Fruit fly (Drosophila melanogaster) whole organism, embryonic: ENCODE measurements around the gene Fie.

Source experiments
- Abd-B ChIP-seq: fragments of 200-800 bp; sonication (Bioruptor generic); optimal IDR thresholded peaks from 2 replicates; lab custom pipeline; 2018; ENCODE audit warnings: missing biosample characterization, mild to moderate bottlenecking, missing genetic modification characterization, moderate library complexity
- Atf-2 ChIP-seq: fragments of 200-800 bp; sonication (Bioruptor generic); optimal IDR thresholded peaks from 2 replicates; lab custom pipeline; 2016; ENCODE audit warnings: missing biosample characterization, missing genetic modification characterization
- CG1233 ChIP-seq: fragments of 200-800 bp; sonication (Bioruptor generic); optimal IDR thresholded peaks from 4 replicates; lab custom pipeline; 2018; ENCODE audit warnings: missing biosample characterization, mild to moderate bottlenecking, missing genetic modification characterization
- CG12391 ChIP-seq: fragments of 200-800 bp; sonication (Bioruptor generic); optimal IDR thresholded peaks from 3 replicates; lab custom pipeline; 2018; ENCODE audit warnings: missing biosample characterization, mild to moderate bottlenecking, missing genetic modification characterization, moderate library complexity
- CG12744 ChIP-seq: fragments of 200-800 bp; sonication (Bioruptor generic); optimal IDR thresholded peaks from 2 replicates; lab custom pipeline; 2016; ENCODE audit warnings: missing biosample characterization, missing genetic modification characterization
- CG13123 ChIP-seq: fragments of 200-800 bp; sonication (Bioruptor generic); optimal IDR thresholded peaks from 2 replicates; lab custom pipeline; 2016; ENCODE audit warnings: missing biosample characterization, missing genetic modification characterization
- CG16813 ChIP-seq: fragments of 200-800 bp; sonication (Bioruptor generic); IDR thresholded peaks from 3 replicates; pipeline ENCODE4 v1.3.6; 2022; ENCODE audit warnings: missing biosample characterization, missing genetic modification characterization; ENCODE audit not compliant: partially characterized antibody
- CG18262 ChIP-seq: fragments of 200-800 bp; optimal IDR thresholded peaks from 3 replicates; lab custom pipeline; 2019; ENCODE audit warnings: missing biosample characterization, mild to moderate bottlenecking, missing genetic modification characterization, moderate library complexity
- CG1832 ChIP-seq: fragments of 200-800 bp; sonication (Bioruptor generic); optimal IDR thresholded peaks from 2 replicates; lab custom pipeline; 2017; ENCODE audit warnings: missing biosample characterization, mild to moderate bottlenecking, missing genetic modification characterization, inconsistent platforms
- CG2199 ChIP-seq: fragments of 200-800 bp; sonication (Bioruptor generic); IDR thresholded peaks from 3 replicates; pipeline ENCODE4 v1.3.6; 2022; ENCODE audit warnings: missing biosample characterization, missing genetic modification characterization
- CG3407 ChIP-seq: fragments of 200-800 bp; sonication (Bioruptor generic); optimal IDR thresholded peaks from 2 replicates; lab custom pipeline; 2018; ENCODE audit warnings: missing biosample characterization, mild to moderate bottlenecking, missing genetic modification characterization
- CG4424 ChIP-seq: fragments of 200-800 bp; sonication (Bioruptor generic); optimal IDR thresholded peaks from 3 replicates; lab custom pipeline; 2016; ENCODE audit warnings: missing biosample characterization, missing genetic modification characterization
- CG8290 ChIP-seq, 3 experiments: fragments of 200-800 bp; sonication (Bioruptor generic); optimal IDR thresholded peaks; 2 replicates each; lab custom pipeline; 2016 to 2019; ENCODE audit warnings: missing biosample characterization in 3 of 3, missing genetic modification characterization in 3 of 3, mild to moderate bottlenecking in 2 of 3, moderate library complexity in 1 of 3
- CG9609 ChIP-seq: fragments of 200-800 bp; sonication (Bioruptor generic); optimal IDR thresholded peaks from 3 replicates; lab custom pipeline; 2016; ENCODE audit warnings: missing biosample characterization, missing genetic modification characterization
- CoRest ChIP-seq: fragments of 200-800 bp; sonication (Bioruptor generic); optimal IDR thresholded peaks from 3 replicates; lab custom pipeline; 2018; ENCODE audit warnings: missing biosample characterization, mild to moderate bottlenecking, missing genetic modification characterization, moderate library complexity
- Deaf1 ChIP-seq: fragments of 200-800 bp; optimal IDR thresholded peaks from 3 replicates; lab custom pipeline; 2019; ENCODE audit warnings: missing biosample characterization, mild to moderate bottlenecking, missing genetic modification characterization, moderate library complexity
- Dref ChIP-seq: fragments of 200-800 bp; sonication (Bioruptor generic); IDR thresholded peaks from 2 replicates; pipeline ENCODE4 v1.3.6; 2022; ENCODE audit warnings: missing biosample characterization, missing genetic modification characterization
- Ets65A ChIP-seq: fragments of 200-800 bp; sonication (Bioruptor generic); peaks from one replicate; lab custom pipeline; 2016; ENCODE audit warnings: missing biosample characterization, missing genetic modification characterization
- Hmr ChIP-seq: fragments of 200-800 bp; sonication (Bioruptor generic); optimal IDR thresholded peaks from 3 replicates; lab custom pipeline; 2017; ENCODE audit warnings: mild to moderate bottlenecking, missing biosample characterization, missing genetic modification reagents, missing genetic modification characterization
- Jarid2 ChIP-seq: fragments of 200-800 bp; sonication (Bioruptor generic); optimal IDR thresholded peaks from 3 replicates; lab custom pipeline; 2017; ENCODE audit warnings: mild to moderate bottlenecking, missing biosample characterization, missing genetic modification reagents, missing genetic modification characterization
- Med ChIP-seq: fragments of 200-800 bp; sonication (Bioruptor generic); peaks from one replicate; lab custom pipeline; 2016; ENCODE audit warnings: missing biosample characterization, missing genetic modification characterization, mild to moderate bottlenecking, inconsistent platforms, moderate library complexity
- Mes4 ChIP-seq: fragments of 200-800 bp; sonication (Bioruptor generic); optimal IDR thresholded peaks from 2 replicates; lab custom pipeline; 2016; ENCODE audit warnings: missing biosample characterization, missing genetic modification characterization
- Nf-YB ChIP-seq: fragments of 200-800 bp; sonication (Bioruptor generic); optimal IDR thresholded peaks from 3 replicates; lab custom pipeline; 2019; ENCODE audit warnings: missing biosample characterization, mild to moderate bottlenecking, missing genetic modification characterization, moderate library complexity
- Pdp1 ChIP-seq, 2 experiments: fragments of 200-800 bp; sonication (Bioruptor generic); optimal IDR thresholded peaks; 3 replicates each; lab custom pipeline; 2016; ENCODE audit warnings: missing biosample characterization in 2 of 2, missing genetic modification characterization in 2 of 2, mild to moderate bottlenecking in 1 of 2, moderate library complexity in 1 of 2
- Trl ChIP-seq, 3 experiments: fragments of >200 bp in 2 of 3; fragments of 200-800 bp in 1 of 3; sonication (Bioruptor generic) in 1 of 3; optimal IDR thresholded peaks; 2 replicates in 1 of 3; 3 replicates in 2 of 3; lab custom pipeline; 2016 to 2017; ENCODE audit warnings: missing biosample characterization in 1 of 3, missing genetic modification characterization in 1 of 3
- abd-A ChIP-seq: fragments of 200-800 bp; sonication (Bioruptor generic); optimal IDR thresholded peaks from 3 replicates; lab custom pipeline; 2019; ENCODE audit warnings: missing biosample characterization, mild to moderate bottlenecking, missing genetic modification characterization, moderate library complexity
- amos ChIP-seq: fragments of 200-800 bp; sonication (Bioruptor generic); IDR thresholded peaks from 2 replicates; pipeline ENCODE4 v1.3.6; 2022; ENCODE audit warnings: missing biosample characterization, missing genetic modification characterization; ENCODE audit not compliant: partially characterized antibody
- bsh ChIP-seq, 2 experiments: fragments of 200-800 bp; sonication (Bioruptor generic); optimal IDR thresholded peaks; 2 replicates each; lab custom pipeline; 2017 to 2018; ENCODE audit warnings: mild to moderate bottlenecking in 2 of 2, missing biosample characterization in 2 of 2, missing genetic modification characterization in 2 of 2, moderate library complexity in 1 of 2
- caup ChIP-seq: fragments of 200-800 bp; sonication (Bioruptor generic); optimal IDR thresholded peaks from 3 replicates; lab custom pipeline; 2017; ENCODE audit warnings: missing biosample characterization, mild to moderate bottlenecking, missing genetic modification characterization, moderate library complexity; ENCODE audit not compliant: severe bottlenecking
- cg ChIP-seq: fragments of 200-800 bp; sonication (Bioruptor generic); optimal IDR thresholded peaks from 3 replicates; lab custom pipeline; 2019; ENCODE audit warnings: missing biosample characterization, mild to moderate bottlenecking, missing genetic modification characterization, moderate library complexity
- crp ChIP-seq, 2 experiments: fragments of 200-800 bp; sonication (Bioruptor generic); optimal IDR thresholded peaks; 2 replicates in 1 of 2; 3 replicates in 1 of 2; lab custom pipeline; 2017; ENCODE audit warnings: missing biosample characterization in 2 of 2, missing genetic modification characterization in 2 of 2, mild to moderate bottlenecking in 1 of 2, moderate library complexity in 1 of 2
- cwo ChIP-seq: fragments of 200-800 bp; sonication (Bioruptor generic); optimal IDR thresholded peaks from 3 replicates; lab custom pipeline; 2017; ENCODE audit warnings: missing biosample characterization, missing genetic modification characterization, mild to moderate bottlenecking, moderate library complexity, missing genetic modification reagents
- eyg ChIP-seq: fragments of 200-800 bp; sonication (Bioruptor generic); optimal IDR thresholded peaks from 3 replicates; lab custom pipeline; 2016; ENCODE audit warnings: missing biosample characterization, missing genetic modification characterization
- grau ChIP-seq: fragments of 200-800 bp; optimal IDR thresholded peaks from 3 replicates; lab custom pipeline; 2019; ENCODE audit warnings: missing biosample characterization, mild to moderate bottlenecking, missing genetic modification characterization, moderate library complexity
- insv ChIP-seq, 2 experiments: fragments of 200-800 bp; sonication (Bioruptor generic); optimal IDR thresholded peaks; 3 replicates each; lab custom pipeline; 2016 to 2018; ENCODE audit warnings: missing biosample characterization in 2 of 2, missing genetic modification characterization in 2 of 2
- nerfin-2 ChIP-seq: fragments of 200-800 bp; sonication (Bioruptor generic); IDR thresholded peaks from 2 replicates; pipeline ENCODE4 v1.3.6; 2022; ENCODE audit warnings: missing biosample characterization, missing genetic modification characterization; ENCODE audit not compliant: partially characterized antibody
- odd ChIP-seq: fragments of 200-800 bp; sonication (Bioruptor generic); optimal IDR thresholded peaks from 2 replicates; lab custom pipeline; 2017; ENCODE audit warnings: missing biosample characterization, mild to moderate bottlenecking, missing genetic modification characterization
- otp ChIP-seq: fragments of 200-800 bp; sonication (Bioruptor generic); IDR thresholded peaks from 3 replicates; pipeline ENCODE4, ENCODE4 v1.3.6; 2022; ENCODE audit warnings: missing biosample characterization, missing genetic modification characterization
- pnt ChIP-seq: fragments of 200-800 bp; sonication (Bioruptor generic); optimal IDR thresholded peaks from 3 replicates; lab custom pipeline; 2016; ENCODE audit warnings: missing biosample characterization, missing genetic modification characterization
- psq ChIP-seq: fragments of 200-800 bp; sonication (Bioruptor generic); optimal IDR thresholded peaks from 2 replicates; lab custom pipeline; 2017; ENCODE audit warnings: missing biosample characterization, missing genetic modification characterization
- pum ChIP-seq: fragments of 200-800 bp; sonication (Bioruptor generic); optimal IDR thresholded peaks from 2 replicates; lab custom pipeline; 2016; ENCODE audit warnings: missing biosample characterization, missing genetic modification characterization
- vvl ChIP-seq: fragments of 200-800 bp; sonication (Bioruptor generic); IDR thresholded peaks from 2 replicates; pipeline ENCODE4 v1.3.6; 2022; ENCODE audit warnings: missing biosample characterization, missing genetic modification characterization

Fie gene

DNA sequence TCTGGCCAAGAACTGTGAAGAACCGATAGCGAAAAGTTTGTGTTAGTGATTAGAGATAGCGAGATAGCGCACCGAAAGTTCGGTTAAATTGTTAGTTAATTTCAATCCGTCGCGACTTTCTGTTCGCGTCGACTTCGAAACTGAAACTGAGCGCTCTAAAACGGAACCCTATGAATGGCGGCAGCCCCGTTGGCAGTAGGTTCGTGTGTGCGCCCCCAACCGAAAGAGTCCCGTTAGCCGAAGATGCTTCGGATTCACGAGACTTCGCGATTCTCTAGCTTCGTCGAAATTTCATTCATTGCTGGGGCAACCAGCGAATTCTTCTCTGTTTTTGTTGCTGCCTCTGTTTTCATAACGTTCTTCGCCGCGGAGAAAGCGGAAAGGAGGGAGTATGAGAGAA is 33.1 kb downstream of the Fie start (continued):
- TF ChIP-seq abd-A (tag; lab: Kevin White, UChicago) = peak; percentile 29
- peak; percentile 71 for TF ChIP-seq cwo (GFP tag; lab: Kevin White, UChicago)
- TF ChIP-seq Deaf1 (tag; lab: Kevin White, UChicago) = peak; percentile 97
- TF ChIP-seq Hmr (GFP tag; lab: Kevin White, UChicago) = peak; percentile 54

DNA sequence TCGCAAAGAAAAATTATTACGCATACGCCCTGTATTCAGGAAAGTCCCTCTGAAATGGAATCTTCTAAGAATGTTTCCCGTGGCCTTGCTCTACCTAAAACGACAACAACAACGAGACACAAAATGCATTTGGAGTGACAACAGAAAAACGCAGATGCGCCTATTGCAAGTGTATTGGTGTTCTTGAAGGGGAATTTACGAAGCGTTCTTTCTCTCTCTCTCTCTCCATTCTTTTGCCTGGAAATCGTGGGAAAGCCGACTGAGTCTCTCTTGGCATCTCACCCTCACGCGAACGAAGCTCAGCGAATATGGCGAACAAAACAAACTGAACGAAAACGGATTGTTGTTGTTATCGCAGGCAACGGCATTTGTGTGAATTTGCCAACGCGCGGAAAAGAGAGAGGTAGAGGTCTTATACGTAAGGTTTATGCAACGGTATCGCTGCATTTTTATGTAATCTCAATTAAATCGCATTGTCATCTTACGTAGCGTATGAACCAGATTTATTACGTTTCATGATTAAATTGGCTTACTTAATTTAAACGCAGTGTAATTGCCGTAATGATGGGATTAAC is 33.9 kb downstream of the Fie start:
- TF ChIP-seq otp (GFP tag; lab: Robert Waterston, UW) (no peak), Jarid2 (GFP tag; lab: Kevin White, UChicago) (no peak), vvl (GFP tag; lab: Robert Waterston, UW) (no peak), CG2199 (GFP tag; lab: Robert Waterston, UW) (no peak), CG16813 (no peak), psq (GFP tag; lab: Kevin White, UChicago) (peak; percentile 34), odd (GFP tag; lab: Kevin White, UChicago) (no peak), CG9609 (GFP tag; lab: Kevin White, UChicago) (no peak), Trl (optimal IDR thresholded peaks at IDR 0.05; lab: Kevin White, UChicago) (peak; percentile 16 to 49), Trl (GFP tag; optimal IDR thresholded peaks at IDR 0.05; lab: Kevin White, UChicago) (no peak), Pdp1 (GFP tag; optimal IDR thresholded peaks at IDR 0.05; lab: Kevin White, UChicago) (peak in 1 of 2 experiments; percentile 65), cg (GFP tag; lab: Kevin White, UChicago) (peak; percentile 0), Mes4 (GFP tag; lab: Kevin White, UChicago) (no peak), CG12744 (GFP tag; lab: Kevin White, UChicago) (no peak), Deaf1 (tag; lab: Kevin White, UChicago) (peak; percentile 75), amos (GFP tag; lab: Robert Waterston, UW) (no peak), eyg (no peak), bsh (GFP tag; optimal IDR thresholded peaks at IDR 0.05; lab: Kevin White, UChicago) (no peak)

DNA sequence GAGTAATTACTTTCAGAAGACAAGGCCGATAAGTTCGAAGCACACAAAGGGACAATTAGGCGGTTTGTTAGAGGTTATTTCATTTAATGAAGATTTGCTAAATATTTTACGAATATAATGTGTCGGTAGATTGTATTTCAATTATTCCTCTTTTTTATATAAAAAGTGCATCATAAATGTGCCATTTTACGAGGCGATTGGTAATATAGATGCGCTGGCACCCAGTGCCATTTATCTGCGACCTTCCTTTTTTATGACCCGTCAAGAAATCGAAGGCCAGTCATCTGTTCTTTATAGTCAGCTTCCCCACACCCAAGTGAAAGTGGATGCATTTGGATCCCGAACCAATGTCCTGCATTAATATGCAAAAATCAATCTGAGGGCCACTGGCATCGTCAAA is 35.1 kb downstream of the Fie start:
- TF ChIP-seq CG1832 (GFP tag; lab: Kevin White, UChicago) = no peak
- TF ChIP-seq pum = no peak
- TF ChIP-seq Med (GFP tag; lab: Kevin White, UChicago) = peak; percentile 65
- peak; percentile 59 for TF ChIP-seq Ets65A (GFP tag; lab: Kevin White, UChicago)
- TF ChIP-seq, all 482 proteins: peak for 2

DNA sequence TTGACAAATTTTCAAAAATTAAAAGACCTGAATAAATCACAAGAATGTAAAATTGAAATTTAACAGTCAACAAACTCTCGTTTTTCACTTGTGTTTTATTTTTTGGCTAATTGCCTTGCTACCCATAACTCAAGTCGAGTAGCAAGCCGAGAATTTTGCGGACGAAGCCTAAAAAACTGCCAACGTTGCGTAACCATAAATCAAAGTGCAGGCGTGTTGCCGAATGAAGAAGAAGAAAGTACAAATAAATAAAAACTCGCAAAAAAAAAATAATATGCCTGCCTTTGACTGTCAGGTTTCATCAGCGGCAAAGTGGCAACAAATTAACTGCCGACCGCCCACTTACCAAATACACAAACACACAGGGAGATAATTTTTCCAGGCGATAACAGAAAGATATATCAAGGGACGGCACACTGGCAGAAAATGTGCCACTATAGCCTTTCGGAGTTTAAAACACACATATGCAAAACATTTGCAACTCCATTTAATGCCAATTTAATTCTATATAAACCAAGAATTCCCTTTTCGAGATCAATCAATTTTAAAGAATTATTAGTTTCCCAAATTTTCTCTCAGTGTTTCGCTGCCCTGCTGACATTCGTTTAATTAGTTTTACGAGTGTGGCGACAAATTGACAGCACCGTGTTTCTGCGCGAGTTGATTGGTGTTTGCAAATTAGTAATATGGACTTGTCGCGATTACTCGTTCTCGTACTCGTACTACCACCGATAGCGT is 36.0 kb downstream of the Fie start:
- TF ChIP-seq CG4424 (GFP tag; lab: Kevin White, UChicago) = peak; percentile 63
- peak; percentile 89 for TF ChIP-seq grau (tag; lab: Kevin White, UChicago)
- peak; percentile 90 for TF ChIP-seq CoRest
- peak; percentile 60 for TF ChIP-seq pnt (GFP tag; lab: Kevin White, UChicago)
- TF ChIP-seq CG8290 (GFP tag; optimal IDR thresholded peaks at IDR 0.05; lab: Kevin White, UChicago) = no peak
- peak in 1 of 2 experiments; percentile 95 for TF ChIP-seq CG8290 (tag; optimal IDR thresholded peaks at IDR 0.05; lab: Kevin White, UChicago)
- TF ChIP-seq Dref (GFP tag; lab: Robert Waterston, UW) = no peak
- TF ChIP-seq Abd-B (GFP tag; lab: Kevin White, UChicago) = peak; percentile 68
- peak; percentile 93 for TF ChIP-seq caup (GFP tag; lab: Kevin White, UChicago)
- TF ChIP-seq insv (GFP tag; optimal IDR thresholded peaks at IDR 0.05; lab: Kevin White, UChicago) = peak in 1 of 2 experiments; percentile 29
- TF ChIP-seq crp (GFP tag; optimal IDR thresholded peaks at IDR 0.05; lab: Kevin White, UChicago) = peak in 1 of 2 experiments; percentile 37
- peak; percentile 83 for TF ChIP-seq CG1233
- no peak for TF ChIP-seq nerfin-2
- TF ChIP-seq Jarid2 (GFP tag; lab: Kevin White, UChicago) = peak; percentile 64
- peak; percentile 72 for TF ChIP-seq CG13123 (GFP tag; lab: Kevin White, UChicago)
- TF ChIP-seq Atf-2 = peak; percentile 81
- peak; percentile 32 for TF ChIP-seq CG3407 (GFP tag; lab: Kevin White, UChicago)
- TF ChIP-seq CG18262 = no peak
- peak; percentile 86 for TF ChIP-seq CG12391 (tag; lab: Kevin White, UChicago)
- TF ChIP-seq Nf-YB (GFP tag; lab: Kevin White, UChicago) = peak; percentile 59
